Fruit fly (Drosophila melanogaster) S2 (cell line): Measurements from ENCODE around the gene Prm.

ENCODE experiments used
- CG8478 ChIP-seq: fragments of >200 bp; optimal IDR thresholded peaks from 2 replicates; lab custom pipeline; 2018
- CTCF ChIP-seq, 2 experiments: fragments of >200 bp; optimal IDR thresholded peaks; 2 replicates each; lab custom pipeline; 2018

DNA sequence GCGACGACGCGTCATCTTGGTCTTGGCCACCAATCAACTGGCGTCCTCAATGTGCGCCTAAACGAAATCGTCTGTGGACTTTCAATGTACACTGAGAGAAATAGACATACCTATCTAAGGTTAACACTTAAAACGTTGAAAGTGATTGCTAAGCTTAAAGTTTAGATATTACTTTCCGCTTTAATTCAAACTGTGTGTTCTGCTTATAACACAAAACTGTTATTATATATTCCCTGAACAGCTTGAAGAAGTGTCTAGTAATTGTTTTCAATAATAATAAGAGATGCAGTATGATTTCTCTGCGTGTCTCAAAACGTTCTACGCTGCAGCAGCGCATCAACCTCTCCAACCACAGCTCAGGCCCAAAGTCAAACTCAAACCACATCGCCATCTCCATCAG, 36.9 kb upstream of the Prm start:
- no peak for TF ChIP-seq CTCF (optimal IDR thresholded peaks at IDR 0.05; lab: Kevin White, UChicago)
- no peak for TF ChIP-seq CG8478 (lab: Kevin White, UChicago)
